Worm (Caenorhabditis elegans): ENCODE measurements around the gene hoe-1.
"Not testable (repeated sequence)": the region's sequence is repeated elsewhere in the genome, so short reads cannot be mapped to it uniquely, and the experiment has no call there.

DNA sequence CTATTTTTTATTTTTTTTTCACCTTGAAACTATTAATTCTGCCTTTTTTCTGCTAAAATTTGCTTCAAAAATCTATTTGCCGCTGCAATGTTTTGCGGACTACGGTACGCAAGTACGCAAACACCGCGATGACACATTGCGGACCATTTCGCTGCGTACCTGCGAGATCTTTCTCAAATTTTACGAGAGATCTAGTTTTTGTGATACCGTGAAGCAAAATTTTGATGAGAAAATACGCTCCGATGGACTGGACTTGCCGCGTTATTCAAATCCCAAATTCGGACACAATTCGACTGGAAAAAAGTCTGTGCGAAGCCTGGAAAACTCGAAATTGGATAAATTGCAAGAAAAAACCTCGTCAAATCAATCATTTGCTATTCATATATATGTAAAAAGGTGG lies 23.5 kb downstream of the hoe-1 start:
- TF ChIP-seq skn-1 (tag; optimal IDR thresholded peaks at IDR 0.05); ceh-8 (GFP tag; optimal IDR thresholded peaks at IDR 0.05): not testable (repeated sequence)
